Fruit fly (Drosophila melanogaster): ENCODE data around the gene alpha-Est10.
A peak's percentile ranks its signal among the peaks of the same experiment; 100 is the strongest.

alpha-Est10 gene

DNA sequence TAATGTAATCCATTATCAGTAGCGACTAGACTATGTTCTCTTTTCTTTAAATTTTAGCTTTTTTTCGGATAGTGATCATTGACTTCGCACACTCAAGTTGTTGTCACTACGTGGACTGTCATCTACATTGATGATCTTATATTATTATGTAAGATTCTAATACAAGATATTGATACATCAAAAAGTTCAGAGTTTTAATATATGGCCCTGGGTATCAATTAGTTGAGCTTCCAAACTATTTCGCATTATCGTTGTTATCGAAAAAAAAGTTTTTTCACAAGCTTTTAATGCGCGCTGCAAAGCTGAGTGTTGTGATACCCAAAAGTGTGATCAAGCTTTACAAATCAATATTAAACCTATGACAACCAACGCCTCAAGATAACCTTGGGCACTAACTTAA lies 1.5 kb downstream of the alpha-Est10 start (continued):
- TF ChIP-seq pfk (GFP tag; optimal IDR thresholded peaks at IDR 0.05) (no peak), CG4854 (GFP tag; optimal IDR thresholded peaks at IDR 0.05) (peak; percentile 16), crol (GFP tag; IDR thresholded peaks at IDR 0.05) (no peak), dpn (GFP tag; optimal IDR thresholded peaks at IDR 0.05) (peak; percentile 15 to 40), cato (GFP tag; optimal IDR thresholded peaks at IDR 0.05; ENCODE audit: borderline replicate concordance) (no peak), ro (GFP tag; IDR thresholded peaks at IDR 0.05) (no peak), CG6813 (GFP tag; optimal IDR thresholded peaks at IDR 0.05) (no peak), CG2678 (tag; optimal IDR thresholded peaks at IDR 0.05) (peak; percentile 32), CG2120 (GFP tag; optimal IDR thresholded peaks at IDR 0.05) (peak; percentile 24), HmgD (GFP tag; optimal IDR thresholded peaks at IDR 0.05) (no peak), gce (GFP tag; IDR thresholded peaks at IDR 0.05) (no peak), Taf1 (GFP tag; IDR thresholded peaks at IDR 0.05) (no peak), scrt (GFP tag; optimal IDR thresholded peaks at IDR 0.05) (no peak), crp (GFP tag; optimal IDR thresholded peaks at IDR 0.05) (no peak), aop (GFP tag; IDR thresholded peaks at IDR 0.05) (no peak), CG8944 (GFP tag; optimal IDR thresholded peaks at IDR 0.05) (no peak), CG6175 (GFP tag; IDR thresholded peaks at IDR 0.05) (no peak), dm (GFP tag; optimal IDR thresholded peaks at IDR 0.05) (no peak), corto (GFP tag; optimal IDR thresholded peaks at IDR 0.05) (no peak), CG11247 (GFP tag; IDR thresholded peaks at IDR 0.05) (no peak), slou (GFP tag; optimal IDR thresholded peaks at IDR 0.05) (no peak), CG10979 (tag; optimal IDR thresholded peaks at IDR 0.05) (no peak), ac (GFP tag; optimal IDR thresholded peaks at IDR 0.05) (no peak), MBD-R2 (GFP tag; IDR thresholded peaks at IDR 0.05) (peak; percentile 17; the same call in 1 of the 2 replicates), ind (GFP tag; optimal IDR thresholded peaks at IDR 0.05) (peak; percentile 6), ato (GFP tag; IDR thresholded peaks at IDR 0.05; ENCODE audit: partially characterized antibody) (peak; percentile 65), CG10462 (GFP tag; optimal IDR thresholded peaks at IDR 0.05) (no peak), CTCF (GFP tag; optimal IDR thresholded peaks at IDR 0.05) (no peak), Hand (GFP tag; optimal IDR thresholded peaks at IDR 0.05) (no peak), CG6689 (GFP tag; IDR thresholded peaks at IDR 0.05) (no peak), CG9215 (GFP tag; IDR thresholded peaks at IDR 0.05) (no peak), vnd (GFP tag; IDR thresholded peaks at IDR 0.05; ENCODE audit: partially characterized antibody) (peak; percentile 60; the same call in 2 of the 3 replicates), CoRest (tag; optimal IDR thresholded peaks at IDR 0.05) (peak; percentile 46), CG32767 (GFP tag; IDR thresholded peaks at IDR 0.05) (no peak), Awh (GFP tag; IDR thresholded peaks at IDR 0.05) (no peak; the same call in 1 of the 2 replicates), CG13775 (GFP tag; optimal IDR thresholded peaks at IDR 0.05) (no peak), CG18619 (GFP tag; optimal IDR thresholded peaks at IDR 0.05) (no peak), Nf-YB (GFP tag; optimal IDR thresholded peaks at IDR 0.05) (no peak), bigmax (GFP tag; optimal IDR thresholded peaks at IDR 0.05) (no peak), tgo (GFP tag; IDR thresholded peaks at IDR 0.05) (no peak), CG13296 (GFP tag; optimal IDR thresholded peaks at IDR 0.05) (no peak), onecut (GFP tag; IDR thresholded peaks at IDR 0.05) (peak; percentile 83), Dp (GFP tag; optimal IDR thresholded peaks at IDR 0.05) (no peak), emc (GFP tag; optimal IDR thresholded peaks at IDR 0.05) (no peak), unc-4 (GFP tag; IDR thresholded peaks at IDR 0.05; ENCODE audit: partially characterized antibody) (no peak), CG43689 (GFP tag; IDR thresholded peaks at IDR 0.05) (no peak), Hr51 (GFP tag; optimal IDR thresholded peaks at IDR 0.05) (peak in 1 of 2 experiments; percentile 40), mld (GFP tag; IDR thresholded peaks at IDR 0.05; ENCODE audit: partially characterized antibody) (0 out of 3 replicates have a peak, but pooled peaks have one; percentile 11), Fer2 (tag; optimal IDR thresholded peaks at IDR 0.05) (no peak), sd (tag; optimal IDR thresholded peaks at IDR 0.05) (no peak), D19B (GFP tag; optimal IDR thresholded peaks at IDR 0.05) (peak; percentile 98)
